Worm (Caenorhabditis elegans): Measurements from ENCODE around the gene Y39A3CL.7.

DNA sequence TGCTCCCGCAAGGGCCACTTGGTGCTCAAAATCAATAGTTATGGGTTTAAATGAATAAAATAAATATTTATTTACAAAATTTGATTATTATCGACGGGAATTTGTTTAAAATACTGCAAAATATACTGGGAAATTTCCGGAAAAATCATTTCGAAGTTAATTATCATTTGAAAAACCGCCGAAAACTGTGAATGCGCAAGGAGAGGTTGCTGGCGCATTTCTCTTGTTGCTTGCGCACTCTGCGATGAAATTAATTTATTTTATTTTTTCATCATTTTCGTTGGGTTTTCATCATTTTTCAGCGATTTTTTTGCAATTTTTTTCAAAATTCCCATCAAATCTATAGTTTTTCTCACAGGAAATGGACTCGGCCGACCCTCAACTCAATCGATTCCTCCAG is 34.8 kb downstream of the Y39A3CL.7 start, which contains the start of gene ddp-1:
- TF ChIP-seq nhr-25 (tag; optimal IDR thresholded peaks at IDR 0.05) (peak; percentile 96), fos-1 (tag; optimal IDR thresholded peaks at IDR 0.05) (peak; percentile 87), F13H6.1 (tag; optimal IDR thresholded peaks at IDR 0.05) (peak; percentile 93), egl-27 (tag; optimal IDR thresholded peaks at IDR 0.05) (peak; percentile 91), unc-62 (GFP tag; optimal IDR thresholded peaks at IDR 0.05) (peak; percentile 82), alr-1 (tag; optimal IDR thresholded peaks at IDR 0.05) (no peak), ceh-82 (tag; optimal IDR thresholded peaks at IDR 0.05) (peak; percentile 83), ztf-11 (tag; optimal IDR thresholded peaks at IDR 0.05) (peak; percentile 63), ama-1 (optimal IDR thresholded peaks at IDR 0.05) (peak; percentile 87)

All from whole organism, L2 larva.